Fruit fly (Drosophila melanogaster) whole organism, embryonic: Measurements from ENCODE around the gene Gcn5.

Source experiments
- B-H2 ChIP-seq: fragments of 200-800 bp; sonication (Bioruptor generic); optimal IDR thresholded peaks from 2 replicates; lab custom pipeline; 2018; ENCODE audit warnings: missing biosample characterization, mild to moderate bottlenecking, missing genetic modification characterization
- Bgb ChIP-seq: fragments of 200-800 bp; sonication (Bioruptor generic); IDR thresholded peaks from 2 replicates; pipeline ENCODE4 v1.3.6; 2022; ENCODE audit warnings: missing biosample characterization, missing genetic modification characterization; ENCODE audit not compliant: partially characterized antibody
- CG10321 ChIP-seq: fragments of 200-800 bp; sonication (Bioruptor generic); IDR thresholded peaks from 2 replicates; pipeline ENCODE4 v1.3.6; 2022; ENCODE audit warnings: missing biosample characterization, missing genetic modification characterization
- CG11456 ChIP-seq: fragments of 200-800 bp; sonication (Bioruptor generic); IDR thresholded peaks from 3 replicates; pipeline ENCODE4 v1.3.6; 2022; ENCODE audit warnings: missing biosample characterization, missing genetic modification characterization
- CG12155 ChIP-seq: fragments of 200-800 bp; sonication (Bioruptor generic); optimal IDR thresholded peaks from 3 replicates; lab custom pipeline; 2016; ENCODE audit warnings: missing biosample characterization, missing genetic modification characterization
- CG12299 ChIP-seq: fragments of 200-800 bp; sonication (Bioruptor generic); optimal IDR thresholded peaks from 2 replicates; lab custom pipeline; 2018; ENCODE audit warnings: missing biosample characterization, mild to moderate bottlenecking, missing genetic modification characterization
- CG1233 ChIP-seq: fragments of 200-800 bp; sonication (Bioruptor generic); optimal IDR thresholded peaks from 4 replicates; lab custom pipeline; 2018; ENCODE audit warnings: missing biosample characterization, mild to moderate bottlenecking, missing genetic modification characterization
- CG13624 ChIP-seq: fragments of 200-800 bp; sonication (Bioruptor generic); optimal IDR thresholded peaks from 2 replicates; lab custom pipeline; 2016; ENCODE audit warnings: missing biosample characterization, missing genetic modification characterization
- CG15269 ChIP-seq: fragments of 200-800 bp; sonication (Bioruptor generic); optimal IDR thresholded peaks from 2 replicates; lab custom pipeline; 2018; ENCODE audit warnings: missing biosample characterization, mild to moderate bottlenecking, missing genetic modification characterization, moderate library complexity
- CG15479 ChIP-seq: fragments of 200-800 bp; sonication (Bioruptor generic); optimal IDR thresholded peaks from 3 replicates; lab custom pipeline; 2019; ENCODE audit warnings: missing biosample characterization, mild to moderate bottlenecking, missing genetic modification characterization, moderate library complexity
- CG1647 ChIP-seq: fragments of 200-800 bp; sonication (Bioruptor generic); optimal IDR thresholded peaks from 3 replicates; lab custom pipeline; 2016; ENCODE audit warnings: missing biosample characterization, missing genetic modification characterization
- CG17328 ChIP-seq: fragments of 200-800 bp; sonication (Bioruptor generic); IDR thresholded peaks from 2 replicates; pipeline ENCODE4 v1.3.6; 2022; ENCODE audit warnings: missing biosample characterization, missing genetic modification characterization
- CG17612 ChIP-seq: fragments of 200-800 bp; sonication (Bioruptor generic); IDR thresholded peaks from 2 replicates; pipeline ENCODE4 v1.3.6; 2022; ENCODE audit warnings: missing biosample characterization, missing genetic modification characterization
- CG3065 ChIP-seq: fragments of 200-800 bp; sonication (Bioruptor generic); optimal IDR thresholded peaks from 2 replicates; lab custom pipeline; 2016; ENCODE audit warnings: missing biosample characterization, missing genetic modification characterization
- CG31441 ChIP-seq: fragments of 200-800 bp; sonication (Bioruptor generic); IDR thresholded peaks from 2 replicates; pipeline ENCODE4 v1.3.6; 2022; ENCODE audit warnings: missing biosample characterization, missing genetic modification characterization
- CG33557 ChIP-seq: fragments of 200-800 bp; sonication (Bioruptor generic); optimal IDR thresholded peaks from 2 replicates; lab custom pipeline; 2019; ENCODE audit warnings: missing biosample characterization, mild to moderate bottlenecking, missing genetic modification characterization, moderate library complexity
- CG3847 ChIP-seq: fragments of 200-800 bp; sonication (Bioruptor generic); IDR thresholded peaks from 2 replicates; pipeline ENCODE4 v1.3.6; 2022; ENCODE audit warnings: missing biosample characterization, missing genetic modification characterization
- CG43689 ChIP-seq: fragments of 200-800 bp; sonication (Bioruptor generic); IDR thresholded peaks from 2 replicates; pipeline ENCODE4 v1.3.6; 2022; ENCODE audit warnings: missing biosample characterization, missing genetic modification characterization
- CG7928 ChIP-seq: fragments of 200-800 bp; sonication (Bioruptor generic); optimal IDR thresholded peaks from 2 replicates; lab custom pipeline; 2017; ENCODE audit warnings: missing biosample characterization, mild to moderate bottlenecking, missing genetic modification characterization
- CG8478 ChIP-seq: fragments of >200 bp; optimal IDR thresholded peaks from 2 replicates; lab custom pipeline; 2018
- CG9727 ChIP-seq: fragments of 200-800 bp; sonication (Bioruptor generic); optimal IDR thresholded peaks from 3 replicates; lab custom pipeline; 2017; ENCODE audit warnings: missing biosample characterization, mild to moderate bottlenecking, missing genetic modification characterization
- Dip3 ChIP-seq: fragments of 200-800 bp; sonication (Bioruptor generic); optimal IDR thresholded peaks from 3 replicates; lab custom pipeline; 2016; ENCODE audit warnings: missing biosample characterization, missing genetic modification characterization
- H2.0 ChIP-seq: fragments of 200-800 bp; sonication (Bioruptor generic); IDR thresholded peaks from 2 replicates; pipeline ENCODE4 v1.3.6; 2022; ENCODE audit warnings: missing biosample characterization, missing genetic modification characterization
- Hmr ChIP-seq: fragments of 200-800 bp; sonication (Bioruptor generic); optimal IDR thresholded peaks from 3 replicates; lab custom pipeline; 2017; ENCODE audit warnings: mild to moderate bottlenecking, missing biosample characterization, missing genetic modification reagents, missing genetic modification characterization
- MESR4 ChIP-seq: fragments of 200-800 bp; sonication (Bioruptor generic); optimal IDR thresholded peaks from 2 replicates; lab custom pipeline; 2018; ENCODE audit warnings: missing biosample characterization, mild to moderate bottlenecking, missing genetic modification characterization, moderate library complexity
- Mes4 ChIP-seq: fragments of 200-800 bp; sonication (Bioruptor generic); optimal IDR thresholded peaks from 2 replicates; lab custom pipeline; 2016; ENCODE audit warnings: missing biosample characterization, missing genetic modification characterization
- Nf-YB ChIP-seq: fragments of 200-800 bp; sonication (Bioruptor generic); optimal IDR thresholded peaks from 3 replicates; lab custom pipeline; 2019; ENCODE audit warnings: missing biosample characterization, mild to moderate bottlenecking, missing genetic modification characterization, moderate library complexity
- Nf-YC ChIP-seq: fragments of 200-800 bp; optimal IDR thresholded peaks from 3 replicates; lab custom pipeline; 2019; ENCODE audit warnings: missing biosample characterization, mild to moderate bottlenecking, missing genetic modification characterization, moderate library complexity
- Rx ChIP-seq: fragments of 200-800 bp; sonication (Bioruptor generic); IDR thresholded peaks from 2 replicates; pipeline ENCODE4 v1.3.6; 2022; ENCODE audit warnings: missing biosample characterization, missing genetic modification characterization
- Ssrp ChIP-seq: fragments of 200-800 bp; sonication (Bioruptor generic); optimal IDR thresholded peaks from 2 replicates; lab custom pipeline; 2018; ENCODE audit warnings: missing biosample characterization, mild to moderate bottlenecking, missing genetic modification characterization, moderate library complexity
- Taf1 ChIP-seq: fragments of 200-800 bp; sonication (Bioruptor generic); IDR thresholded peaks from 2 replicates; pipeline ENCODE4 v1.3.6; 2022; ENCODE audit warnings: missing biosample characterization, missing genetic modification characterization
- cad ChIP-seq: fragments of >200 bp; optimal IDR thresholded peaks from 2 replicates; lab custom pipeline; 2017; ENCODE audit warnings: missing biosample characterization, missing genetic modification characterization
- cato ChIP-seq: fragments of 200-800 bp; sonication (Bioruptor generic); optimal IDR thresholded peaks from 2 replicates; lab custom pipeline; 2016; ENCODE audit warnings: missing biosample characterization, missing genetic modification characterization, borderline replicate concordance
- crol ChIP-seq: fragments of 200-800 bp; sonication (Bioruptor generic); IDR thresholded peaks from 2 replicates; pipeline ENCODE4 v1.3.6; 2022; ENCODE audit warnings: missing biosample characterization, missing genetic modification characterization
- dm ChIP-seq: fragments of 200-800 bp; sonication (Bioruptor generic); optimal IDR thresholded peaks from 3 replicates; lab custom pipeline; 2016; ENCODE audit warnings: missing biosample characterization, missing genetic modification characterization
- dmrt11E ChIP-seq: fragments of 200-800 bp; sonication (Bioruptor generic); optimal IDR thresholded peaks from 3 replicates; lab custom pipeline; 2018; ENCODE audit warnings: missing biosample characterization, mild to moderate bottlenecking, missing genetic modification characterization, moderate library complexity
- fd102C ChIP-seq: fragments of 200-800 bp; sonication (Bioruptor generic); optimal IDR thresholded peaks from 2 replicates; lab custom pipeline; 2018; ENCODE audit warnings: missing biosample characterization, mild to moderate bottlenecking, missing genetic modification characterization, moderate library complexity
- fd96Cb ChIP-seq: fragments of 200-800 bp; sonication (Bioruptor generic); optimal IDR thresholded peaks from 2 replicates; lab custom pipeline; 2018; ENCODE audit warnings: missing biosample characterization, mild to moderate bottlenecking, missing genetic modification characterization, moderate library complexity
- fru ChIP-seq: fragments of >200 bp; optimal IDR thresholded peaks from 2 replicates; lab custom pipeline; 2017
- gsb-n ChIP-seq: fragments of 200-800 bp; sonication (Bioruptor generic); optimal IDR thresholded peaks from 3 replicates; lab custom pipeline; 2018; ENCODE audit warnings: missing biosample characterization, mild to moderate bottlenecking, missing genetic modification characterization
- jigr1 ChIP-seq: fragments of 200-800 bp; sonication (Bioruptor generic); IDR thresholded peaks from 3 replicates; pipeline ENCODE4 v1.3.6; 2022; ENCODE audit warnings: missing biosample characterization, missing genetic modification characterization
- jing ChIP-seq: fragments of 200-800 bp; sonication (Bioruptor generic); optimal IDR thresholded peaks from 2 replicates; lab custom pipeline; 2018; ENCODE audit warnings: missing biosample characterization, mild to moderate bottlenecking, missing genetic modification characterization
- jumu ChIP-seq: fragments of 200-800 bp; sonication (Bioruptor generic); optimal IDR thresholded peaks from 3 replicates; lab custom pipeline; 2016; ENCODE audit warnings: missing biosample characterization, missing genetic modification characterization
- kay ChIP-seq: fragments of 200-800 bp; sonication (Bioruptor generic); optimal IDR thresholded peaks from 2 replicates; lab custom pipeline; 2016; ENCODE audit warnings: missing biosample characterization, missing genetic modification characterization
- onecut ChIP-seq: fragments of 200-800 bp; sonication (Bioruptor generic); IDR thresholded peaks from 2 replicates; pipeline ENCODE4 v1.3.6; 2022; ENCODE audit warnings: missing biosample characterization, missing genetic modification characterization
- pros ChIP-seq: fragments of 200-800 bp; sonication (Bioruptor generic); optimal IDR thresholded peaks from 3 replicates; lab custom pipeline; 2019; ENCODE audit warnings: missing biosample characterization, mild to moderate bottlenecking, missing genetic modification characterization, moderate library complexity
- scrt ChIP-seq: fragments of 200-800 bp; sonication (Bioruptor generic); optimal IDR thresholded peaks from 2 replicates; lab custom pipeline; 2018; ENCODE audit warnings: missing biosample characterization, mild to moderate bottlenecking, missing genetic modification characterization, moderate library complexity
- so ChIP-seq: fragments of 200-800 bp; sonication (Bioruptor generic); IDR thresholded peaks from 3 replicates; pipeline ENCODE4 v1.3.6; 2022; ENCODE audit warnings: missing biosample characterization, missing genetic modification characterization
- trh ChIP-seq: fragments of 200-800 bp; sonication (Bioruptor generic); optimal IDR thresholded peaks from 2 replicates; lab custom pipeline; 2016; ENCODE audit warnings: missing biosample characterization, missing genetic modification characterization
- vvl ChIP-seq: fragments of 200-800 bp; sonication (Bioruptor generic); IDR thresholded peaks from 2 replicates; pipeline ENCODE4 v1.3.6; 2022; ENCODE audit warnings: missing biosample characterization, missing genetic modification characterization
- yki ChIP-seq: fragments of >200 bp; optimal IDR thresholded peaks from 3 replicates; lab custom pipeline; 2018

The Gcn5 gene

DNA sequence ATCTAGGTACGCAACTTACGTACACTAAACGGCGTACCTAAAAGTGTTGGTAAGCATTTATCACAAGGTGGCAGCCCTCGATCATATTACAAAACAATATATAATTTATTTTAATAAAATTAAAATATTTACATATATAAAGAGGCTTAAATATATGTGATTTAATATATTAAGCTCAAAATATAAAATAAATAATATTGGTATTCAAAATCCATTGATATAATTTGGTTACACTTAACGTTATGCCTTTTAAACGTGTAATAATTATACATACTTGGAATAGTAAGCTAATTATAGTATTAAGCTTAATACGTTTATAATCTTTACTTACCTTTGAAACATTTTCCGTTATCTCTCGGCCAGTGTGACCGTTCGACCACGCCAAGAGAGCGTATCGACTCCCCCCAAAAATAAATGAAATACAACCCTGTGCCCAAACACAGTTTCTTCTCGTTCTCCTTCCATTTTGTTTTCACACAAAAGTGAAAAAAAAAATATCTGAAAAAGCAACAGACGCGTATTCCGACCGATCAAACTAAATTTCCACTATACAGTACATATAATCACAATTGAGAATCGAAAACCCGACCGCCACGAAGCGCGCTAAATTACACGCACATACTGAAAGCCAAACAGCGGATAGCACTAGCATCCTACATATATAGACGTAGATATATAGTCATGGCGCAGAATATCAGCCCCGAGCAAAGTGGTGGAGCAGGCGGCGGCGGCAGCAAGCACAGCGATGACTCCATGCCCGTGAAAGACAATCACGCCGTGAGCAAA is 19.8 kb downstream of the Gcn5 start, which contains the start of the genes CG10646 and vih (continued):
- TF ChIP-seq dm (GFP tag; lab: Kevin White, UChicago): no peak
- TF ChIP-seq jumu (GFP tag; lab: Kevin White, UChicago): peak; percentile 31
- peak; percentile 17; the same call in 1 of the 2 replicates for TF ChIP-seq Bgb (GFP tag; lab: Robert Waterston, UW)
- no peak for TF ChIP-seq CG15479 (GFP tag; lab: Kevin White, UChicago)
- peak; percentile 55 for TF ChIP-seq CG9727 (GFP tag; lab: Kevin White, UChicago)
- peak; percentile 56 for TF ChIP-seq dmrt11E (tag; lab: Kevin White, UChicago)
- TF ChIP-seq CG12155: peak; percentile 63
- TF ChIP-seq Hmr: peak; percentile 68
- TF ChIP-seq CG8478 (lab: Kevin White, UChicago): no peak
- TF ChIP-seq CG3065 (GFP tag; lab: Kevin White, UChicago): no peak
- no peak for TF ChIP-seq Dip3 (GFP tag; lab: Kevin White, UChicago)
- TF ChIP-seq cad (GFP tag; lab: Kevin White, UChicago): no peak
- no peak for TF ChIP-seq crol (GFP tag; lab: Robert Waterston, UW)
- 0 out of 2 replicates have a peak, but pooled peaks have one; percentile 33 for TF ChIP-seq CG3847 (GFP tag; lab: Robert Waterston, UW)
- no peak for TF ChIP-seq fd102C (GFP tag; lab: Kevin White, UChicago)
- no peak for TF ChIP-seq CG1647 (GFP tag; lab: Kevin White, UChicago)
- TF ChIP-seq CG12299 (tag; lab: Kevin White, UChicago): no peak
- TF ChIP-seq Taf1 (GFP tag; lab: Robert Waterston, UW): no peak
- TF ChIP-seq pros (GFP tag; lab: Kevin White, UChicago): no peak
- TF ChIP-seq H2.0: peak; percentile 31; the same call in 1 of the 2 replicates
- no peak for TF ChIP-seq scrt (GFP tag; lab: Kevin White, UChicago)
- TF ChIP-seq Rx: no peak
- TF ChIP-seq CG17328 (GFP tag; lab: Robert Waterston, UW): no peak
- no peak; the same call in 2 of the 3 replicates for TF ChIP-seq CG11456 (GFP tag; lab: Robert Waterston, UW)
- TF ChIP-seq B-H2 (GFP tag; lab: Kevin White, UChicago): peak; percentile 39
- TF ChIP-seq jing (GFP tag; lab: Kevin White, UChicago): no peak
- no peak for TF ChIP-seq jigr1 (GFP tag; lab: Robert Waterston, UW)
- peak; percentile 43 for TF ChIP-seq CG15269
- peak; percentile 20 for TF ChIP-seq CG33557
- no peak for TF ChIP-seq yki (lab: Kevin White, UChicago)
- TF ChIP-seq Ssrp (tag; lab: Kevin White, UChicago): peak; percentile 44
- no peak for TF ChIP-seq CG17612
- TF ChIP-seq MESR4: peak; percentile 96
- TF ChIP-seq CG43689 (GFP tag; lab: Robert Waterston, UW): no peak
- TF ChIP-seq vvl (GFP tag; lab: Robert Waterston, UW): peak; percentile 9; the same call in 1 of the 2 replicates
- TF ChIP-seq kay (GFP tag; lab: Kevin White, UChicago): peak; percentile 13
- TF ChIP-seq cato (GFP tag; lab: Kevin White, UChicago): no peak
- peak; percentile 37 for TF ChIP-seq gsb-n (tag; lab: Kevin White, UChicago)
- peak; percentile 13 for TF ChIP-seq fd96Cb (tag; lab: Kevin White, UChicago)
- no peak for TF ChIP-seq CG10321 (GFP tag; lab: Robert Waterston, UW)
- TF ChIP-seq Nf-YC (tag; lab: Kevin White, UChicago): peak; percentile 63
- no peak for TF ChIP-seq fru (lab: Kevin White, UChicago)
- no peak for TF ChIP-seq CG7928 (GFP tag; lab: Kevin White, UChicago)
- TF ChIP-seq Mes4 (GFP tag; lab: Kevin White, UChicago): no peak
- TF ChIP-seq trh (GFP tag; lab: Kevin White, UChicago): no peak
- peak; percentile 63 for TF ChIP-seq CG31441
- no peak for TF ChIP-seq so (GFP tag; lab: Robert Waterston, UW)
- TF ChIP-seq Nf-YB (GFP tag; lab: Kevin White, UChicago): peak; percentile 15
- no peak for TF ChIP-seq CG13624 (GFP tag; lab: Kevin White, UChicago)
- no peak for TF ChIP-seq CG1233 (GFP tag; lab: Kevin White, UChicago)
- peak; percentile 58 for TF ChIP-seq onecut (GFP tag; lab: Robert Waterston, UW)
